Fruit fly (Drosophila melanogaster) whole organism, embryonic: ENCODE data around the gene Nubp1.
A peak's percentile ranks its signal among the peaks of the same experiment; 100 is the strongest.

Experiments
- Atf3 ChIP-seq: fragments of 200-800 bp; sonication (Bioruptor generic); optimal IDR thresholded peaks from 3 replicates; lab custom pipeline; 2016; ENCODE audit warnings: missing biosample characterization, missing genetic modification characterization
- CG12104 ChIP-seq: fragments of 200-800 bp; sonication (Bioruptor generic); optimal IDR thresholded peaks from 3 replicates; lab custom pipeline; 2016; ENCODE audit warnings: missing biosample characterization, missing genetic modification characterization
- CG12236 ChIP-seq: fragments of 200-800 bp; sonication (Bioruptor generic); optimal IDR thresholded peaks from 2 replicates; lab custom pipeline; 2016; ENCODE audit warnings: missing biosample characterization, missing genetic modification characterization
- CG12299 ChIP-seq: fragments of 200-800 bp; sonication (Bioruptor generic); optimal IDR thresholded peaks from 2 replicates; lab custom pipeline; 2018; ENCODE audit warnings: missing biosample characterization, mild to moderate bottlenecking, missing genetic modification characterization
- CG13624 ChIP-seq: fragments of 200-800 bp; sonication (Bioruptor generic); optimal IDR thresholded peaks from 2 replicates; lab custom pipeline; 2016; ENCODE audit warnings: missing biosample characterization, missing genetic modification characterization
- CG15514 ChIP-seq: fragments of 200-800 bp; sonication (Bioruptor generic); optimal IDR thresholded peaks from 3 replicates; lab custom pipeline; 2017; ENCODE audit warnings: missing biosample characterization, missing genetic modification characterization, mild to moderate bottlenecking, moderate library complexity, missing genetic modification reagents
- CG16815 ChIP-seq: fragments of 200-800 bp; sonication (Bioruptor generic); optimal IDR thresholded peaks from 3 replicates; lab custom pipeline; 2017; ENCODE audit warnings: missing biosample characterization, mild to moderate bottlenecking, missing genetic modification characterization
- CG17359 ChIP-seq: fragments of 200-800 bp; sonication (Bioruptor generic); optimal IDR thresholded peaks from 3 replicates; lab custom pipeline; 2018; ENCODE audit warnings: missing biosample characterization, mild to moderate bottlenecking, missing genetic modification characterization, moderate library complexity
- CG17829 ChIP-seq: fragments of 200-800 bp; optimal IDR thresholded peaks from 2 replicates; lab custom pipeline; 2019; ENCODE audit warnings: missing biosample characterization, mild to moderate bottlenecking, missing genetic modification characterization, moderate library complexity
- CG1792 ChIP-seq: fragments of 200-800 bp; sonication (Bioruptor generic); optimal IDR thresholded peaks from 2 replicates; lab custom pipeline; 2016; ENCODE audit warnings: missing biosample characterization, missing genetic modification characterization
- CG18619 ChIP-seq: fragments of 200-800 bp; sonication (Bioruptor generic); optimal IDR thresholded peaks from 3 replicates; lab custom pipeline; 2017; ENCODE audit warnings: missing biosample characterization, mild to moderate bottlenecking, missing genetic modification characterization
- CG31441 ChIP-seq: fragments of 200-800 bp; sonication (Bioruptor generic); IDR thresholded peaks from 2 replicates; pipeline ENCODE4 v1.3.6; 2022; ENCODE audit warnings: missing biosample characterization, missing genetic modification characterization
- CG42726 ChIP-seq: fragments of 200-800 bp; sonication (Bioruptor generic); IDR thresholded peaks from 2 replicates; pipeline ENCODE4 v1.3.6; 2022; ENCODE audit warnings: missing biosample characterization, missing genetic modification characterization; ENCODE audit not compliant: partially characterized antibody
- CG4617 ChIP-seq: fragments of 200-800 bp; sonication (Bioruptor generic); optimal IDR thresholded peaks from 3 replicates; lab custom pipeline; 2016; ENCODE audit warnings: missing biosample characterization, missing genetic modification characterization, borderline replicate concordance
- CG5245 ChIP-seq: fragments of 200-800 bp; sonication (Bioruptor generic); optimal IDR thresholded peaks from 3 replicates; lab custom pipeline; 2016; ENCODE audit warnings: missing biosample characterization, missing genetic modification characterization
- CG6175 ChIP-seq: fragments of 200-800 bp; sonication (Bioruptor generic); IDR thresholded peaks from 3 replicates; pipeline ENCODE4 v1.3.6; 2022; ENCODE audit warnings: missing biosample characterization, missing genetic modification characterization
- CG6654 ChIP-seq: fragments of 200-800 bp; sonication (Bioruptor generic); optimal IDR thresholded peaks from 2 replicates; lab custom pipeline; 2017; ENCODE audit warnings: missing biosample characterization, mild to moderate bottlenecking, missing genetic modification characterization
- CG8924 ChIP-seq: fragments of 200-800 bp; optimal IDR thresholded peaks from 3 replicates; lab custom pipeline; 2019; ENCODE audit warnings: missing biosample characterization, mild to moderate bottlenecking, missing genetic modification characterization, moderate library complexity
- CG9932 ChIP-seq: fragments of 200-800 bp; sonication (Bioruptor generic); IDR thresholded peaks from 2 replicates; pipeline ENCODE4 v1.3.6; 2022; ENCODE audit warnings: missing biosample characterization, missing genetic modification characterization
- CoRest ChIP-seq: fragments of 200-800 bp; sonication (Bioruptor generic); optimal IDR thresholded peaks from 3 replicates; lab custom pipeline; 2018; ENCODE audit warnings: missing biosample characterization, mild to moderate bottlenecking, missing genetic modification characterization, moderate library complexity
- Dref ChIP-seq: fragments of 200-800 bp; sonication (Bioruptor generic); IDR thresholded peaks from 2 replicates; pipeline ENCODE4 v1.3.6; 2022; ENCODE audit warnings: missing biosample characterization, missing genetic modification characterization
- GATAe ChIP-seq: fragments of 200-800 bp; sonication (Bioruptor generic); conservative IDR thresholded peaks from 2 replicates; pipeline ENCODE4 v1.3.6; 2022; ENCODE audit warnings: missing biosample characterization, missing genetic modification characterization
- HmgZ ChIP-seq: fragments of 200-800 bp; sonication (Bioruptor generic); optimal IDR thresholded peaks from 2 replicates; lab custom pipeline; 2018; ENCODE audit warnings: missing biosample characterization, mild to moderate bottlenecking, missing genetic modification characterization
- Hsf ChIP-seq: fragments of 200-800 bp; sonication (Bioruptor generic); optimal IDR thresholded peaks from 3 replicates; lab custom pipeline; 2016; ENCODE audit warnings: missing biosample characterization, missing genetic modification characterization
- Mad ChIP-seq: fragments of 200-800 bp; sonication (Bioruptor generic); optimal IDR thresholded peaks from 2 replicates; lab custom pipeline; 2016; ENCODE audit warnings: missing biosample characterization, missing genetic modification characterization
- Optix ChIP-seq: fragments of 200-800 bp; sonication (Bioruptor generic); IDR thresholded peaks from 3 replicates; pipeline ENCODE4 v1.3.6; 2022; ENCODE audit warnings: missing biosample characterization, missing genetic modification characterization
- Sox102F ChIP-seq: fragments of 200-800 bp; sonication (Bioruptor generic); optimal IDR thresholded peaks from 2 replicates; lab custom pipeline; 2018; ENCODE audit warnings: missing biosample characterization, mild to moderate bottlenecking, missing genetic modification characterization, moderate library complexity
- Stat92E ChIP-seq, 3 experiments: fragments of >200 bp in 2 of 3; fragments of 200-800 bp in 1 of 3; sonication (Bioruptor generic) in 1 of 3; optimal IDR thresholded peaks; 2 replicates each; lab custom pipeline; 2017 to 2019; ENCODE audit warnings: missing biosample characterization in 3 of 3, missing genetic modification characterization in 3 of 3, mild to moderate bottlenecking in 1 of 3, moderate library complexity in 1 of 3
- ab ChIP-seq: fragments of 200-800 bp; sonication (Bioruptor generic); optimal IDR thresholded peaks from 2 replicates; lab custom pipeline; 2016; ENCODE audit warnings: missing biosample characterization, missing genetic modification characterization
- abd-A ChIP-seq: fragments of 200-800 bp; sonication (Bioruptor generic); optimal IDR thresholded peaks from 3 replicates; lab custom pipeline; 2019; ENCODE audit warnings: missing biosample characterization, mild to moderate bottlenecking, missing genetic modification characterization, moderate library complexity
- aop ChIP-seq: fragments of 200-800 bp; sonication (Bioruptor generic); IDR thresholded peaks from 2 replicates; pipeline ENCODE4 v1.3.6; 2022; ENCODE audit warnings: missing biosample characterization, missing genetic modification characterization
- az2 ChIP-seq: fragments of 200-800 bp; sonication (Bioruptor generic); optimal IDR thresholded peaks from 3 replicates; lab custom pipeline; 2016; ENCODE audit warnings: missing biosample characterization, missing genetic modification characterization
- bab2 ChIP-seq: fragments of 200-800 bp; sonication (Bioruptor generic); optimal IDR thresholded peaks from 2 replicates; lab custom pipeline; 2016; ENCODE audit warnings: missing biosample characterization, missing genetic modification characterization
- cas ChIP-seq: fragments of 200-800 bp; sonication (Bioruptor generic); IDR thresholded peaks from 2 replicates; pipeline ENCODE4 v1.3.6; 2022; ENCODE audit warnings: missing biosample characterization, missing genetic modification characterization
- dysf ChIP-seq: fragments of 200-800 bp; sonication (Bioruptor generic); IDR thresholded peaks from 3 replicates; pipeline ENCODE4 v1.3.6; 2022; ENCODE audit warnings: missing biosample characterization, missing genetic modification characterization
- eyg ChIP-seq: fragments of 200-800 bp; sonication (Bioruptor generic); optimal IDR thresholded peaks from 3 replicates; lab custom pipeline; 2016; ENCODE audit warnings: missing biosample characterization, missing genetic modification characterization
- gsb ChIP-seq: fragments of 200-800 bp; sonication (Bioruptor generic); IDR thresholded peaks from 2 replicates; pipeline ENCODE4 v1.3.6; 2022; ENCODE audit warnings: missing biosample characterization, missing genetic modification characterization
- jigr1 ChIP-seq: fragments of 200-800 bp; sonication (Bioruptor generic); IDR thresholded peaks from 3 replicates; pipeline ENCODE4 v1.3.6; 2022; ENCODE audit warnings: missing biosample characterization, missing genetic modification characterization
- jumu ChIP-seq: fragments of 200-800 bp; sonication (Bioruptor generic); optimal IDR thresholded peaks from 3 replicates; lab custom pipeline; 2016; ENCODE audit warnings: missing biosample characterization, missing genetic modification characterization
- klu ChIP-seq: fragments of 200-800 bp; sonication (Bioruptor generic); IDR thresholded peaks from 2 replicates; pipeline ENCODE4 v1.3.6; 2022; ENCODE audit warnings: missing biosample characterization, missing genetic modification characterization
- mld ChIP-seq: fragments of 200-800 bp; sonication (Bioruptor generic); IDR thresholded peaks from 3 replicates; pipeline ENCODE4 v1.3.6; 2022; ENCODE audit warnings: missing biosample characterization, missing genetic modification characterization; ENCODE audit not compliant: partially characterized antibody
- oc ChIP-seq: fragments of 200-800 bp; sonication (Bioruptor generic); optimal IDR thresholded peaks from 2 replicates; lab custom pipeline; 2018; ENCODE audit warnings: missing biosample characterization, mild to moderate bottlenecking, missing genetic modification characterization, moderate library complexity
- pros ChIP-seq: fragments of 200-800 bp; sonication (Bioruptor generic); optimal IDR thresholded peaks from 3 replicates; lab custom pipeline; 2019; ENCODE audit warnings: missing biosample characterization, mild to moderate bottlenecking, missing genetic modification characterization, moderate library complexity
- sens-2 ChIP-seq: fragments of 200-800 bp; sonication (Bioruptor generic); IDR thresholded peaks from 2 replicates; pipeline ENCODE4 v1.3.6; 2022; ENCODE audit warnings: missing biosample characterization, missing genetic modification characterization
- toy ChIP-seq: fragments of 200-800 bp; sonication (Bioruptor generic); IDR thresholded peaks from 2 replicates; pipeline ENCODE4 v1.3.6; 2022; ENCODE audit warnings: missing biosample characterization, missing genetic modification characterization
- wek ChIP-seq: fragments of 200-800 bp; sonication (Bioruptor generic); optimal IDR thresholded peaks from 3 replicates; lab custom pipeline; 2018; ENCODE audit warnings: missing biosample characterization, mild to moderate bottlenecking, missing genetic modification characterization, moderate library complexity
- wor ChIP-seq: fragments of 200-800 bp; sonication (Bioruptor generic); IDR thresholded peaks from 2 replicates; pipeline ENCODE4 v1.3.6; 2022; ENCODE audit warnings: missing biosample characterization, missing genetic modification characterization
- z ChIP-seq: fragments of 200-800 bp; sonication (Bioruptor generic); IDR thresholded peaks from 3 replicates; pipeline ENCODE4 v1.3.6; 2022; ENCODE audit warnings: missing biosample characterization, missing genetic modification characterization
- zfh1 ChIP-seq: fragments of 200-800 bp; sonication (Bioruptor generic); IDR thresholded peaks from 3 replicates; pipeline ENCODE4 v1.3.6; 2022; ENCODE audit warnings: missing biosample characterization, missing genetic modification characterization

The Nubp1 gene

dm6 chr2L:16715841-16716701, 16.3 kb upstream of the Nubp1 start, which contains the start of the genes Cyt-c-d and CG31808 (continued):
- TF ChIP-seq CG15514 (GFP tag; lab: Kevin White, UChicago) = peak; percentile 88
- TF ChIP-seq eyg (GFP tag; lab: Kevin White, UChicago) = peak; percentile 83
- TF ChIP-seq Atf3 (GFP tag; lab: Kevin White, UChicago) = peak; percentile 90
- peak; percentile 98 for TF ChIP-seq az2 (GFP tag; lab: Kevin White, UChicago)
- peak; percentile 97 for TF ChIP-seq HmgZ (tag; lab: Kevin White, UChicago)
- peak; percentile 84 for TF ChIP-seq wek (GFP tag; lab: Kevin White, UChicago)
- peak; percentile 94 for TF ChIP-seq Mad (GFP tag; lab: Kevin White, UChicago)
- TF ChIP-seq jigr1 = peak; percentile 96
- peak; percentile 92 for TF ChIP-seq bab2
- peak; percentile 86 for TF ChIP-seq cas (GFP tag; lab: Robert Waterston, UW)
- TF ChIP-seq wor = peak; percentile 98
- peak; percentile 97 for TF ChIP-seq CG6175 (GFP tag; lab: Robert Waterston, UW)
- peak; percentile 91 for TF ChIP-seq sens-2
- peak; percentile 98 for TF ChIP-seq dysf
- peak in 1 of 3 experiments; percentile 92 for TF ChIP-seq Stat92E (GFP tag; optimal IDR thresholded peaks at IDR 0.05; lab: Kevin White, UChicago)
- peak; percentile 90 for TF ChIP-seq aop (GFP tag; lab: Robert Waterston, UW)
- peak; percentile 86 for TF ChIP-seq GATAe (GFP tag; lab: Robert Waterston, UW)
- TF ChIP-seq Dref (GFP tag; lab: Robert Waterston, UW) = no peak
- TF ChIP-seq klu = peak; percentile 87
- peak; percentile 93 for TF ChIP-seq CG16815 (GFP tag; lab: Kevin White, UChicago)
- TF ChIP-seq z (GFP tag; lab: Robert Waterston, UW) = peak; percentile 74
- TF ChIP-seq CG31441 = peak; percentile 95
- peak; percentile 99 for TF ChIP-seq oc
- peak; percentile 97 for TF ChIP-seq CG18619 (GFP tag; lab: Kevin White, UChicago)
- TF ChIP-seq CG9932 = peak; percentile 84
- peak; percentile 98 for TF ChIP-seq CG8924 (tag; lab: Kevin White, UChicago)
- TF ChIP-seq CG42726 (GFP tag; lab: Robert Waterston, UW) = peak; percentile 25; the same call in 1 of the 2 replicates
- TF ChIP-seq abd-A (tag; lab: Kevin White, UChicago) = peak; percentile 55
- TF ChIP-seq jumu = peak; percentile 89
- peak; percentile 86 for TF ChIP-seq ab (GFP tag; lab: Kevin White, UChicago)
- TF ChIP-seq CG6654 = peak; percentile 88
- peak; percentile 92 for TF ChIP-seq CG4617 (GFP tag; lab: Kevin White, UChicago)
- TF ChIP-seq CoRest = peak; percentile 96
- peak; percentile 98 for TF ChIP-seq CG17359 (tag; lab: Kevin White, UChicago)
- TF ChIP-seq pros (GFP tag; lab: Kevin White, UChicago) = peak; percentile 59
- no peak for TF ChIP-seq mld
- peak; percentile 88 for TF ChIP-seq toy (GFP tag; lab: Robert Waterston, UW)
- TF ChIP-seq CG12236 (GFP tag; lab: Kevin White, UChicago) = peak; percentile 85
- peak; percentile 94 for TF ChIP-seq gsb
- TF ChIP-seq CG12104 = peak; percentile 95
- peak; percentile 99 for TF ChIP-seq Sox102F
- peak; percentile 98 for TF ChIP-seq CG17829 (tag; lab: Kevin White, UChicago)
- peak; percentile 98 for TF ChIP-seq Hsf (GFP tag; lab: Kevin White, UChicago)
- peak; percentile 84 for TF ChIP-seq CG13624
- TF ChIP-seq CG1792 (GFP tag; lab: Kevin White, UChicago) = peak; percentile 90
- peak; percentile 98 for TF ChIP-seq Optix
- peak; percentile 95 for TF ChIP-seq CG5245 (GFP tag; lab: Kevin White, UChicago)
- TF ChIP-seq CG12299 (tag; lab: Kevin White, UChicago) = peak; percentile 96
- peak; percentile 97 for TF ChIP-seq zfh1 (GFP tag; lab: Robert Waterston, UW)
